Worm (Caenorhabditis elegans) whole organism, young adult: Measurements from ENCODE around the gene bgnt-1.2.

ENCODE experiments used
- C17E4.6 ChIP-seq: fragments of 200-800 bp; sonication (Bioruptor generic); IDR thresholded peaks from 2 replicates; pipeline ENCODE4 v1.3.6; 2022; ENCODE audit warnings: missing genetic modification reagents, missing genetic modification characterization, missing compliant biosample characterization
- F33H1.4 ChIP-seq: fragments of 200-800 bp; sonication (Bioruptor generic); IDR thresholded peaks from 2 replicates; pipeline ENCODE4 v1.3.6; 2022; ENCODE audit warnings: missing genetic modification reagents, missing genetic modification characterization, missing compliant biosample characterization
- Y53F4B.3 ChIP-seq: fragments of 200-800 bp; sonication (Bioruptor generic); IDR thresholded peaks from 2 replicates; pipeline ENCODE4 v1.3.6; 2022; ENCODE audit warnings: missing genetic modification reagents, missing genetic modification characterization, missing compliant biosample characterization
- Y56A3A.18 ChIP-seq: fragments of 200-800 bp; sonication (Bioruptor generic); IDR thresholded peaks from 2 replicates; pipeline ENCODE4 v1.3.6; 2022; ENCODE audit warnings: missing genetic modification reagents, missing genetic modification characterization, missing compliant biosample characterization
- Y67H2A.10 ChIP-seq: fragments of 200-800 bp; sonication (Bioruptor generic); conservative IDR thresholded peaks from 2 replicates; pipeline ENCODE4 v1.3.6; 2022; ENCODE audit warnings: missing genetic modification reagents, missing genetic modification characterization, missing compliant biosample characterization
- ZK185.1 ChIP-seq: sonication (generic microtip); optimal IDR thresholded peaks from 2 replicates; lab custom pipeline; 2016; ENCODE audit warnings: mild to moderate bottlenecking, missing genetic modification characterization, missing compliant biosample characterization; ENCODE audit not compliant: poor library complexity, severe bottlenecking
- ama-1 ChIP-seq, 3 experiments: fragments of 150-350 bp in 1 of 3; sonication (generic microtip) in 2 of 3; optimal IDR thresholded peaks; 2 replicates each; lab custom pipeline; 2014 to 2018; ENCODE audit warnings: missing biosample characterization in 2 of 3, missing genetic modification characterization in 2 of 3, missing genetic modification reagents in 2 of 3
- aptf-3 ChIP-seq: fragments of 200-800 bp; sonication (Bioruptor generic); IDR thresholded peaks from 2 replicates; pipeline ENCODE4 v1.3.6; 2022; ENCODE audit warnings: missing genetic modification characterization, missing compliant biosample characterization
- athp-1 ChIP-seq: sonication (generic microtip); optimal IDR thresholded peaks from 2 replicates; lab custom pipeline; 2017; ENCODE audit warnings: mild to moderate bottlenecking, missing genetic modification characterization, missing compliant biosample characterization
- attf-6 ChIP-seq: fragments of 200-800 bp; sonication (Bioruptor generic); IDR thresholded peaks from 2 replicates; pipeline ENCODE4 v1.3.6; 2022; ENCODE audit warnings: missing genetic modification reagents, missing genetic modification characterization, missing compliant biosample characterization
- ceh-79 ChIP-seq: sonication (generic microtip); optimal IDR thresholded peaks from 2 replicates; lab custom pipeline; 2017; ENCODE audit warnings: mild to moderate bottlenecking, missing genetic modification characterization, missing compliant biosample characterization
- ceh-91 ChIP-seq: fragments of 200-800 bp; sonication (Bioruptor generic); IDR thresholded peaks from 2 replicates; pipeline ENCODE4 v1.3.6; 2022; ENCODE audit warnings: missing genetic modification reagents, missing genetic modification characterization, missing compliant biosample characterization
- die-1 ChIP-seq: sonication (generic microtip); optimal IDR thresholded peaks from 2 replicates; lab custom pipeline; 2016; ENCODE audit warnings: missing genotype, mild to moderate bottlenecking, missing genetic modification characterization, missing compliant biosample characterization
- dpff-1 ChIP-seq: sonication (generic microtip); optimal IDR thresholded peaks from 2 replicates; lab custom pipeline; 2017; ENCODE audit warnings: mild to moderate bottlenecking, missing genetic modification characterization, missing compliant biosample characterization
- dpl-1 ChIP-seq: fragments of 150-350 bp; optimal IDR thresholded peaks from 2 replicates; lab custom pipeline; 2014; ENCODE audit warnings: missing biosample characterization, missing genetic modification reagents, missing genetic modification characterization
- egl-44 ChIP-seq: fragments of 200-800 bp; sonication (Bioruptor generic); IDR thresholded peaks from 2 replicates; pipeline ENCODE4 v1.3.6; 2022; ENCODE audit warnings: missing genetic modification reagents, missing genetic modification characterization, missing compliant biosample characterization
- hlh-26 ChIP-seq: fragments of 200-800 bp; sonication (Bioruptor generic); conservative IDR thresholded peaks from 2 replicates; pipeline ENCODE4 v1.3.6; 2022; ENCODE audit warnings: missing genetic modification reagents, missing genetic modification characterization, missing compliant biosample characterization
- let-526 ChIP-seq: fragments of 200-800 bp; sonication (Bioruptor generic); IDR thresholded peaks from 2 replicates; pipeline ENCODE4 v1.3.6; 2022; ENCODE audit warnings: missing genetic modification reagents, missing genetic modification characterization, missing compliant biosample characterization
- lin-26 ChIP-seq: fragments of 200-800 bp; sonication (Bioruptor generic); IDR thresholded peaks from 2 replicates; pipeline ENCODE4 v1.3.6; 2022; ENCODE audit warnings: missing genetic modification reagents, missing genetic modification characterization, missing compliant biosample characterization
- lin-54 ChIP-seq: fragments of 200-800 bp; sonication (Bioruptor generic); optimal IDR thresholded peaks from 2 replicates; lab custom pipeline; 2018; ENCODE audit warnings: mild to moderate bottlenecking, missing genetic modification characterization, missing compliant biosample characterization
- lsl-1 ChIP-seq: fragments of 200-800 bp; sonication (Bioruptor generic); optimal IDR thresholded peaks from 2 replicates; lab custom pipeline; 2018; ENCODE audit warnings: mild to moderate bottlenecking, missing genetic modification characterization, moderate library complexity, missing compliant biosample characterization
- mcd-1 ChIP-seq: fragments of 200-800 bp; sonication (Bioruptor generic); IDR thresholded peaks from 2 replicates; pipeline ENCODE4 v1.3.6; 2022; ENCODE audit warnings: missing genetic modification reagents, missing genetic modification characterization, missing compliant biosample characterization
- mes-4 ChIP-seq: sonication (generic microtip); optimal IDR thresholded peaks from 2 replicates; lab custom pipeline; 2016; ENCODE audit warnings: missing genotype, missing genetic modification characterization, missing compliant biosample characterization
- mxl-1 ChIP-seq: sonication (generic microtip); optimal IDR thresholded peaks from 2 replicates; lab custom pipeline; 2016; ENCODE audit warnings: missing genetic modification characterization, missing compliant biosample characterization
- nfyb-1 ChIP-seq: fragments of 200-800 bp; sonication (Bioruptor generic); IDR thresholded peaks from 2 replicates; pipeline ENCODE4 v1.3.6; 2022; ENCODE audit warnings: missing genetic modification reagents, missing genetic modification characterization, missing compliant biosample characterization
- nhr-120 ChIP-seq: fragments of 200-800 bp; sonication (Bioruptor generic); IDR thresholded peaks from 2 replicates; pipeline ENCODE4 v1.3.6; 2022; ENCODE audit warnings: missing genetic modification characterization, missing compliant biosample characterization
- pha-4 ChIP-seq: fragments of 150-350 bp; sonication (generic microtip); optimal IDR thresholded peaks from 2 replicates; lab custom pipeline; 2014; ENCODE audit warnings: missing biosample characterization, missing genetic modification reagents, missing genetic modification characterization
- rpc-1 ChIP-seq, 2 experiments: fragments of 150-350 bp in 1 of 2; sonication (generic microtip) in 1 of 2; optimal IDR thresholded peaks; 2 replicates each; lab custom pipeline; 2014 to 2018; ENCODE audit warnings: missing biosample characterization in 1 of 2, missing genetic modification characterization in 1 of 2, missing genetic modification reagents in 1 of 2, missing genotype in 1 of 2
- sea-2 ChIP-seq: fragments of 200-800 bp; sonication (Bioruptor generic); IDR thresholded peaks from 2 replicates; pipeline ENCODE4 v1.3.6; 2022; ENCODE audit warnings: missing genetic modification characterization, missing compliant biosample characterization
- snpc-3.4 ChIP-seq: sonication (generic microtip); optimal IDR thresholded peaks from 2 replicates; lab custom pipeline; 2017; ENCODE audit warnings: missing genetic modification characterization, mild to moderate bottlenecking, missing compliant biosample characterization, antibody characterized with exemption, moderate library complexity, missing genotype, missing genetic modification reagents
- somi-1 ChIP-seq: fragments of 200-800 bp; sonication (Bioruptor generic); optimal IDR thresholded peaks from 2 replicates; lab custom pipeline; 2018; ENCODE audit warnings: mild to moderate bottlenecking, missing genetic modification characterization, missing compliant biosample characterization
- unc-130 ChIP-seq: sonication (generic microtip); optimal IDR thresholded peaks from 2 replicates; lab custom pipeline; 2016; ENCODE audit warnings: missing genetic modification reagents, missing genetic modification characterization, missing compliant biosample characterization
- unc-62 ChIP-seq: fragments of 150-350 bp; optimal IDR thresholded peaks from 2 replicates; lab custom pipeline; 2014; ENCODE audit warnings: missing biosample characterization, missing genetic modification reagents, missing genetic modification characterization
- ztf-22 ChIP-seq: fragments of 200-800 bp; sonication (Bioruptor generic); optimal IDR thresholded peaks from 2 replicates; lab custom pipeline; 2018; ENCODE audit warnings: mild to moderate bottlenecking, missing genetic modification characterization, moderate library complexity, missing compliant biosample characterization
- ztf-26 ChIP-seq: sonication (generic microtip); optimal IDR thresholded peaks from 2 replicates; lab custom pipeline; 2017; ENCODE audit warnings: missing genetic modification characterization, missing compliant biosample characterization
- ztf-28 ChIP-seq: fragments of 200-800 bp; sonication (Bioruptor generic); IDR thresholded peaks from 2 replicates; pipeline ENCODE4 v1.3.6; 2022; ENCODE audit warnings: missing genetic modification reagents, missing genetic modification characterization, missing compliant biosample characterization

Gene bgnt-1.2

DNA sequence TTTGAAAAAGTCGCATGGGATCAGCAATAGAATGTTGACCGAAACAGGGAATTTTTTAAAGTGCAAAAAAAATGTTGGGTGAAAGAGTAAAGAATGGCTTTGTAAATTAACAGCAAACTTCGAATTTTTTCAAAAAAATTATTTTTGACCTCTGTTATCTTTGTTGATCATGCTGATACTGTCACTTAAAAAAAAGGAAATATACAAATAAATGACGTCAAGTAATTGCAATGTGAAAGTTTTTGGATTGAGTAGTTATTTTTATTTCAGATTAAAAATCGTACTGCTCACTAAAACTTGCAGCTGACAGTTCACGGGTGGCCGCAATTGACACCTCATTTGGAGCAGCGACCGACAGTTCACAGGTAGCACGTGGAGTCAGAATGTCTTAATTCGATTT lies 32.4 kb upstream of the bgnt-1.2 start, which contains the start of gene C45H4.13:
C45H4.13 (minus strand) TSS at position 101 of the 400 bp plus-strand sequence.
- no peak for TF ChIP-seq mcd-1 (GFP tag; lab: Robert Waterston, UW)
- TF ChIP-seq unc-130 (GFP tag; lab: Kevin White, UChicago): no peak
- TF ChIP-seq die-1: no peak
- no peak for TF ChIP-seq nhr-120
- no peak for TF ChIP-seq C17E4.6
- TF ChIP-seq lin-26 (GFP tag; lab: Robert Waterston, UW): no peak
- TF ChIP-seq ztf-22 (GFP tag; lab: Kevin White, UChicago): no peak
- no peak for TF ChIP-seq mxl-1 (tag; lab: Kevin White, UChicago)
- no peak for TF ChIP-seq nfyb-1
- TF ChIP-seq pha-4: no peak
- no peak for TF ChIP-seq egl-44 (GFP tag; lab: Robert Waterston, UW)
- TF ChIP-seq Y56A3A.18: no peak
- no peak for TF ChIP-seq sea-2
- no peak for TF ChIP-seq lin-54
- no peak for TF ChIP-seq unc-62 (GFP tag; lab: Kevin White, UChicago)
- no peak for TF ChIP-seq snpc-3.4 (tag; lab: Kevin White, UChicago)
- no peak for TF ChIP-seq rpc-1 (optimal IDR thresholded peaks at IDR 0.05; lab: Kevin White, UChicago)
- TF ChIP-seq rpc-1 (tag; optimal IDR thresholded peaks at IDR 0.05; lab: Kevin White, UChicago): no peak
- TF ChIP-seq hlh-26 (GFP tag; lab: Robert Waterston, UW): no peak
- TF ChIP-seq F33H1.4 (GFP tag; lab: Robert Waterston, UW): no peak

DNA sequence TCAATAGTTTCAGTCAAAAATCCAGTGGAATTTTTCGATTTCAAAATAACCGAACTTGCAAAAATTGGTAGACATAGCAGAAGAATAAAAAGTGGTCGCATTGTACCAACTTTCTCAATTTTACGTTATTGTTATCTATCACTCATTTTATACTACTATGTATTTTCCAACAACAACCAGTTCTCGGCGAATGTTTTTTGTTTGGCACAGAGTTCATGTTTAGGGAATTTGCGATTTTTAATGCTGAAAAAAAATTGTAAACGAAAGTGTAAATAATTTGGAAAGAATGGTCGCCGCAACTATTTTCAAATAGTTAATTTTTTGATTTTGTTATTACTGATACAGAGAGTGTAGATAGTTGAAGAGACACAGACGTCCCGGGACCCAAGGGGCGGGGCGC lies 31.0 kb upstream of the bgnt-1.2 start, which contains the start of gene C45H4.21:
C45H4.21 (minus strand) TSS at position 101 of the 400 bp plus-strand sequence.
- TF ChIP-seq somi-1 (GFP tag; lab: Kevin White, UChicago): no peak
- no peak for TF ChIP-seq attf-6 (GFP tag; lab: Robert Waterston, UW)
- no peak for TF ChIP-seq Y67H2A.10
- TF ChIP-seq mes-4 (tag; lab: Kevin White, UChicago): no peak
- no peak for TF ChIP-seq aptf-3 (GFP tag; lab: Robert Waterston, UW)
- no peak for TF ChIP-seq dpl-1 (GFP tag; lab: Kevin White, UChicago)
- TF ChIP-seq pha-4: no peak
- TF ChIP-seq lsl-1 (GFP tag; lab: Kevin White, UChicago): no peak
- no peak for TF ChIP-seq ztf-26 (tag; lab: Kevin White, UChicago)
- TF ChIP-seq ama-1 (optimal IDR thresholded peaks at IDR 0.05; lab: Kevin White, UChicago): no peak
- TF ChIP-seq ama-1 (GFP tag; optimal IDR thresholded peaks at IDR 0.05; lab: Kevin White, UChicago): no peak
- TF ChIP-seq athp-1 (tag; lab: Kevin White, UChicago): no peak
- TF ChIP-seq, all 124 proteins: peak for 0

DNA sequence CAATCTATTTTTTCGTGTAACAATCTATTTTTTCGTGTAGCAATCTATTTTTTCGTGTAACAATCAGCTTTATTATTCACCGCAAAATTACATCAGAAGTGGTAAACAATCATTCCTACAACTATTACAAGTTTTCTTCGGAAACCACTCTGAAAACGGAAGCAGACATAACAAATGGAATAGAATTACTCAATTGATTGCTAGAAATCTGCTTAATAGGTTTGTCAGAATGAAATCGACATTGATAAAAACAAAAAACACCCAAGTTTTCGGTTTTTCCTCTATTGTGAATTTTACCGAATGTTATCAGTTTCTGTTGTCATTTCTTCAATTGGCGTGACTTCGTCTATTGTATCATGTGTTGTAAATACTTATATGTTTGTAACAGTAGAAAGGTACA lies 28.3 kb upstream of the bgnt-1.2 start, which contains the start of gene srbc-20:
srbc-20 (plus strand) TSS at position 301 of the 400 bp plus-strand sequence.
- TF ChIP-seq sea-2: no peak
- TF ChIP-seq ceh-91 (GFP tag; lab: Robert Waterston, UW): no peak
- no peak for TF ChIP-seq C17E4.6
- TF ChIP-seq let-526 (GFP tag; lab: Robert Waterston, UW): no peak
- TF ChIP-seq ztf-28 (GFP tag; lab: Robert Waterston, UW): no peak
- TF ChIP-seq dpff-1 (tag; lab: Kevin White, UChicago): no peak
- TF ChIP-seq ZK185.1 (tag; lab: Kevin White, UChicago): no peak
- no peak for TF ChIP-seq lin-54
- TF ChIP-seq ceh-79 (tag; lab: Kevin White, UChicago): no peak
- TF ChIP-seq pha-4: no peak
- no peak for TF ChIP-seq F33H1.4 (GFP tag; lab: Robert Waterston, UW)
- TF ChIP-seq Y53F4B.3 (GFP tag; lab: Robert Waterston, UW): no peak
